Fruit fly (Drosophila melanogaster) whole organism, wandering third instar larva: ENCODE measurements around the gene CG13711.

Experiments used
- Dfd ChIP-seq: fragments of >200 bp; optimal IDR thresholded peaks from 2 replicates; lab custom pipeline; 2017; ENCODE audit warnings: missing biosample characterization, missing genetic modification characterization
- Jra ChIP-seq: sonication (Bioruptor generic); optimal IDR thresholded peaks from 2 replicates; lab custom pipeline; 2016; ENCODE audit warnings: missing biosample characterization, missing genetic modification characterization
- rgr ChIP-seq: fragments of 200-800 bp; sonication (Bioruptor generic); optimal IDR thresholded peaks from 3 replicates; lab custom pipeline; 2016; ENCODE audit warnings: missing biosample characterization, mild to moderate bottlenecking, missing genetic modification characterization

dm6 chr3L:4731687-4732086 lies 26.0 kb upstream of the CG13711 start:
- TF ChIP-seq Jra (GFP tag; lab: Kevin White, UChicago) (no peak), Dfd (GFP tag; lab: Kevin White, UChicago) (no peak), rgr (GFP tag; lab: Kevin White, UChicago) (no peak)
